Fruit fly (Drosophila melanogaster) whole organism, wandering third instar larva: ENCODE results near the gene CG7772.

Experiments used
- Abd-B ChIP-seq: fragments of >200 bp; optimal IDR thresholded peaks from 2 replicates; lab custom pipeline; 2017; ENCODE audit warnings: missing biosample characterization, missing genetic modification characterization
- CG32264 ChIP-seq: fragments of 200-800 bp; sonication (Bioruptor generic); optimal IDR thresholded peaks from 2 replicates; lab custom pipeline; 2016; ENCODE audit warnings: missing biosample characterization, missing genetic modification characterization
- CG9705 ChIP-seq: fragments of 200-800 bp; sonication (Bioruptor generic); optimal IDR thresholded peaks from 2 replicates; lab custom pipeline; 2018; ENCODE audit warnings: missing biosample characterization, mild to moderate bottlenecking, missing genetic modification characterization
- CrebA ChIP-seq: fragments of 200-800 bp; sonication (Bioruptor generic); optimal IDR thresholded peaks from 2 replicates; lab custom pipeline; 2016; ENCODE audit warnings: missing biosample characterization, mild to moderate bottlenecking, missing genetic modification characterization, borderline replicate concordance
- Dfd ChIP-seq: fragments of >200 bp; optimal IDR thresholded peaks from 2 replicates; lab custom pipeline; 2017; ENCODE audit warnings: missing biosample characterization, missing genetic modification characterization
- Dif ChIP-seq: fragments of 200-275, 200-300 bp; sonication (Bioruptor generic); optimal IDR thresholded peaks from 2 replicates; lab custom pipeline; 2018; ENCODE audit warnings: missing biosample characterization, missing genetic modification characterization; ENCODE audit not compliant: partially characterized antibody
- GATAd ChIP-seq: sonication (Bioruptor generic); optimal IDR thresholded peaks from 2 replicates; lab custom pipeline; 2016; ENCODE audit warnings: missing biosample characterization, missing genetic modification characterization
- HLH106 ChIP-seq: fragments of 200-800 bp; optimal IDR thresholded peaks from 3 replicates; lab custom pipeline; 2019; ENCODE audit warnings: missing biosample characterization, mild to moderate bottlenecking, missing genetic modification characterization, moderate library complexity
- Hr78 ChIP-seq: fragments of >200 bp; optimal IDR thresholded peaks from 2 replicates; lab custom pipeline; 2017; ENCODE audit warnings: missing biosample characterization, missing genetic modification characterization
- Jra ChIP-seq: sonication (Bioruptor generic); optimal IDR thresholded peaks from 2 replicates; lab custom pipeline; 2016; ENCODE audit warnings: missing biosample characterization, missing genetic modification characterization
- Mio ChIP-seq: sonication (Bioruptor generic); optimal IDR thresholded peaks from 2 replicates; lab custom pipeline; 2016; ENCODE audit warnings: missing biosample characterization, missing genetic modification characterization
- Myc ChIP-seq: fragments of >200 bp; optimal IDR thresholded peaks from 2 replicates; lab custom pipeline; 2017
- N ChIP-seq: fragments of >200 bp; optimal IDR thresholded peaks from 2 replicates; lab custom pipeline; 2018; ENCODE audit warnings: missing biosample characterization, missing external identifiers, missing genetic modification characterization
- OdsH ChIP-seq: fragments of 200-800 bp; sonication (Bioruptor generic); optimal IDR thresholded peaks from 2 replicates; lab custom pipeline; 2016; ENCODE audit warnings: missing biosample characterization, mild to moderate bottlenecking, missing genetic modification characterization
- Rel ChIP-seq, 2 experiments: fragments of 200-800 bp; sonication (Bioruptor generic) in 1 of 2; optimal IDR thresholded peaks; 2 replicates in 1 of 2; 3 replicates in 1 of 2; lab custom pipeline; 2016 to 2019; ENCODE audit warnings: mild to moderate bottlenecking in 2 of 2, missing biosample characterization in 2 of 2, missing genetic modification characterization in 2 of 2, moderate library complexity in 1 of 2
- Sp1 ChIP-seq: fragments of 200-800 bp; sonication (Bioruptor generic); optimal IDR thresholded peaks from 3 replicates; lab custom pipeline; 2019; ENCODE audit warnings: missing biosample characterization, mild to moderate bottlenecking, missing genetic modification characterization, moderate library complexity
- Vsx2 ChIP-seq: fragments of 200-300, 225-300 bp; sonication (Bioruptor generic); optimal IDR thresholded peaks from 2 replicates; lab custom pipeline; 2018; ENCODE audit warnings: missing biosample characterization, missing genetic modification characterization; ENCODE audit not compliant: partially characterized antibody
- br ChIP-seq: fragments of 200-800 bp; sonication (Bioruptor generic); optimal IDR thresholded peaks from 2 replicates; lab custom pipeline; 2016; ENCODE audit warnings: missing biosample characterization, missing genetic modification characterization
- brk ChIP-seq: fragments of 200-800 bp; sonication (Bioruptor generic); optimal IDR thresholded peaks from 2 replicates; lab custom pipeline; 2016; ENCODE audit warnings: missing biosample characterization, mild to moderate bottlenecking, missing genetic modification characterization
- dl ChIP-seq, 2 experiments: fragments of 175-275, 200-275 bp in 1 of 2; fragments of 200-275 bp in 1 of 2; sonication (Bioruptor generic); optimal IDR thresholded peaks; lab custom pipeline; 2018; ENCODE audit warnings: mild to moderate bottlenecking in 2 of 2, missing biosample characterization in 2 of 2, missing genetic modification characterization in 2 of 2, moderate library complexity in 2 of 2; ENCODE audit not compliant: partially characterized antibody in 2 of 2, insufficient read depth in 1 of 2
- dmrt93B ChIP-seq: fragments of 200-800 bp; sonication (Bioruptor generic); optimal IDR thresholded peaks from 2 replicates; lab custom pipeline; 2018; ENCODE audit warnings: missing biosample characterization, mild to moderate bottlenecking, missing genetic modification characterization
- dsf ChIP-seq: sonication (Bioruptor generic); optimal IDR thresholded peaks from 2 replicates; lab custom pipeline; 2016; ENCODE audit warnings: missing biosample characterization, missing genetic modification characterization, borderline replicate concordance
- ey ChIP-seq: fragments of 200-800 bp; sonication (Bioruptor generic); optimal IDR thresholded peaks from 2 replicates; lab custom pipeline; 2016; ENCODE audit warnings: missing biosample characterization, missing genetic modification characterization
- foxo ChIP-seq, 2 experiments: fragments of 200-800 bp; sonication (Bioruptor generic); optimal IDR thresholded peaks; 2 replicates in 1 of 2; 3 replicates in 1 of 2; lab custom pipeline; 2016 to 2017; ENCODE audit warnings: missing biosample characterization in 2 of 2, missing genetic modification characterization in 2 of 2
- fru ChIP-seq: fragments of 200-800 bp; sonication (Bioruptor generic); optimal IDR thresholded peaks from 3 replicates; lab custom pipeline; 2016; ENCODE audit warnings: missing biosample characterization, mild to moderate bottlenecking, missing genetic modification characterization
- h ChIP-seq: fragments of 200-800 bp; sonication (Bioruptor generic); optimal IDR thresholded peaks from 3 replicates; lab custom pipeline; 2016; ENCODE audit warnings: missing biosample characterization, mild to moderate bottlenecking, missing genetic modification characterization
- jim ChIP-seq: fragments of 175-275, 200-325 bp; sonication (Bioruptor generic); optimal IDR thresholded peaks from 2 replicates; lab custom pipeline; 2016; ENCODE audit warnings: missing biosample characterization, mild to moderate bottlenecking, missing genetic modification characterization
- lola ChIP-seq: fragments of >200 bp; optimal IDR thresholded peaks from 2 replicates; lab custom pipeline; 2017; ENCODE audit warnings: missing biosample characterization, missing genetic modification characterization
- pan ChIP-seq: fragments of >200 bp; optimal IDR thresholded peaks from 2 replicates; lab custom pipeline; 2017
- psq ChIP-seq: fragments of 200-800 bp; sonication (Bioruptor generic); optimal IDR thresholded peaks from 3 replicates; lab custom pipeline; 2017; ENCODE audit warnings: missing biosample characterization, mild to moderate bottlenecking, missing genetic modification characterization, moderate library complexity
- sage ChIP-seq: fragments of 200-800 bp; sonication (Bioruptor generic); optimal IDR thresholded peaks from 2 replicates; lab custom pipeline; 2016; ENCODE audit warnings: missing biosample characterization, mild to moderate bottlenecking, missing genetic modification characterization
- sv ChIP-seq: fragments of 200-800 bp; sonication (Bioruptor generic); optimal IDR thresholded peaks from 3 replicates; lab custom pipeline; 2016; ENCODE audit warnings: missing biosample characterization, missing genetic modification characterization
- tai ChIP-seq: sonication (Bioruptor generic); optimal IDR thresholded peaks from 2 replicates; lab custom pipeline; 2016; ENCODE audit warnings: missing biosample characterization, missing genetic modification characterization
- usp ChIP-seq: fragments of >200 bp; optimal IDR thresholded peaks from 2 replicates; lab custom pipeline; 2017; ENCODE audit warnings: missing biosample characterization, missing genetic modification characterization
- woc ChIP-seq: sonication (Bioruptor generic); optimal IDR thresholded peaks from 2 replicates; lab custom pipeline; 2016; ENCODE audit warnings: missing biosample characterization, mild to moderate bottlenecking, missing genetic modification characterization

CG7772 gene

dm6 chrX:17885295-17885694, 21.8 kb downstream of the CG7772 start:
- no peak for TF ChIP-seq br (GFP tag; lab: Kevin White, UChicago)
- TF ChIP-seq psq (GFP tag; lab: Kevin White, UChicago), result peak; percentile 13
- TF ChIP-seq, all 38 proteins: peak for 1

DNA sequence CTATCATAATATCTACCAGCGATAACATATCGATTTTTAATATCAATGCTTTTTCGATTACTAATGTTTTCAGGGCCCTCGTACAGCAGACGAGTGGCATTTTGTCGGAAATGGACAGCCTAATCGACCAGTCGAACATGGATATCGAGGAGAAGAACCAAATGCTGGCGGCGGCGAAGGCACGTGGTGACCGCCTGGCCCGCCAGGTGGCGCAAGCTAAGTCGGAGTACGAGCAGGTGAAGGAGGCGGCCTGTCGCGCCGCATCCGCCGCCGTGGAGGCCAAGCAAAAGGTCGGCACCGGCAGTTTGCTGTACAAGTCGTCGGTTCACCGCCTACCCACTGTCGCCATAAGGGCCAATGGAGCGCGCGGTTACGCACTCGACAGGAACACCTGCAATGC, 22.5 kb downstream of the CG7772 start:
- TF ChIP-seq OdsH (GFP tag; lab: Kevin White, UChicago) (no peak), dmrt93B (GFP tag; lab: Kevin White, UChicago) (no peak), tai (no peak), usp (no peak)

dm6 chrX:17883418-17883817, 23.6 kb downstream of the CG7772 start, which contains the start of gene CG12985:
TSS of gene CG12985 (plus strand) at chrX:17883718.
- TF ChIP-seq sage (GFP tag; lab: Kevin White, UChicago), result no peak
- TF ChIP-seq CrebA (GFP tag; lab: Kevin White, UChicago), result no peak
- no peak for TF ChIP-seq CG9705
- TF ChIP-seq psq (GFP tag; lab: Kevin White, UChicago), result no peak
- no peak for TF ChIP-seq Sp1 (GFP tag; lab: Kevin White, UChicago)
- TF ChIP-seq Rel (GFP tag; optimal IDR thresholded peaks at IDR 0.05; lab: Kevin White, UChicago), result no peak
- no peak for TF ChIP-seq Rel (tag; optimal IDR thresholded peaks at IDR 0.05; lab: Kevin White, UChicago)
- TF ChIP-seq Dfd (GFP tag; lab: Kevin White, UChicago), result no peak
- TF ChIP-seq Dif (GFP tag; lab: Kevin White, UChicago), result no peak
- no peak for TF ChIP-seq HLH106 (tag; lab: Kevin White, UChicago)
- no peak for TF ChIP-seq Abd-B (GFP tag; lab: Kevin White, UChicago)
- no peak for TF ChIP-seq Mio (GFP tag; lab: Kevin White, UChicago)
- no peak for TF ChIP-seq dsf (GFP tag; lab: Kevin White, UChicago)
- no peak for TF ChIP-seq usp
- no peak for TF ChIP-seq GATAd (GFP tag; lab: Kevin White, UChicago)
- TF ChIP-seq dmrt93B (GFP tag; lab: Kevin White, UChicago), result no peak
- no peak for TF ChIP-seq jim (GFP tag; lab: Kevin White, UChicago)
- TF ChIP-seq foxo (GFP tag; optimal IDR thresholded peaks at IDR 0.05; lab: Kevin White, UChicago), result no peak

dm6 chrX:17882769-17883168, 24.3 kb downstream of the CG7772 start:
- TF ChIP-seq foxo (GFP tag; optimal IDR thresholded peaks at IDR 0.05; lab: Kevin White, UChicago), result no peak
- no peak for TF ChIP-seq Dfd (GFP tag; lab: Kevin White, UChicago)
- no peak for TF ChIP-seq h (GFP tag; lab: Kevin White, UChicago)

DNA sequence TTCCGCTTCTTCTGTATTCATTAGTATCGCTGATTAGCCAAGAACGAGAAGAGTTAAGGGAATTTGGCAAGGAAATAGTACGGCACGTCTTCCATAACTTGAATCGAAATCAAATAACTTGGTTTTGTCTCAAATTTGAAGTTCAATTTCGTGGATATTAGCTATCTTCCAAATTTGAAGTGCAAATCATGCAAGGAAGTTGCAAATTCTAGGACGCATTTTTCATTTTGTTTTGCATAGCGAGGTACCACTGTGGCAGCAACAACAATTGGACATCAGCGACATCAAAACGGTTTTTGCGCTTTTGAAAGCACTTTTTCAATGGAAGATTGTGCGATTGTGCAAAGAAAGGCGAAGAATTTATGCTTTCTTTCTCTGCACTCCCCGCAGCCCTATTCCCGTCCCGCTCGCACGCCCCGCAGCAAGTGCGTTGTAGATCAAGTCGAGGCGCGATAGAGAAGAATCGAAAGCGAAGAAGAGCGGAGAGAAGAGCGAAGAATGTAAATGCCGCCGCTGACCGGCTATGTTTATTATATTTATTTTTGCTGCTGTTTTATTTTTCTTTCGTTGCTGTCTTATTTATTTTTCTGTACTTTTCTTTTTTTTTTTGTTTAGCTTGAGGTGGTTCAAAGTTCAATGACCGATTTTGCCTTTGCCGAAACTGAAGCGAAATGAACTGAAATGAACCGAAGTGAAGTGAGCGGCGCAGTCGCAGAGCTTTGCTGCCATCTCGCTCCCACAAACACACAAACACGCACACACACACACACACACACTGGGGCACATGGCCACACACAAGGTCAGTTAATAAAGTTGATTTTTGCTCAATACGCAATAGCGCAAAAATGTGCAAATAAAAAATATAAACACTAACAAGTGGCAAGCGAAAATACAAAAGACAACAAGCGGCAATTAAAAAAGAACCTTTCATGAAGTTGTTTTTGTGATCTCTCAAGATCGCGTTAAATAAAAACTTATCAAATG, 25.6 kb downstream of the CG7772 start:
- TF ChIP-seq dsf (GFP tag; lab: Kevin White, UChicago) (no peak), CrebA (GFP tag; lab: Kevin White, UChicago) (peak; percentile 38), Sp1 (GFP tag; lab: Kevin White, UChicago) (peak; percentile 35), CG32264 (GFP tag; lab: Kevin White, UChicago) (no peak), pan (no peak), sv (GFP tag; lab: Kevin White, UChicago) (no peak), fru (peak; percentile 80), Hr78 (no peak), usp (no peak), woc (GFP tag; lab: Kevin White, UChicago) (peak; percentile 19), psq (GFP tag; lab: Kevin White, UChicago) (peak; percentile 70), sage (GFP tag; lab: Kevin White, UChicago) (peak; percentile 1), Abd-B (GFP tag; lab: Kevin White, UChicago) (no peak), tai (peak; percentile 38), brk (GFP tag; lab: Kevin White, UChicago) (no peak), dl (GFP tag; optimal IDR thresholded peaks at IDR 0.05; lab: Kevin White, UChicago; ENCODE audit: insufficient read depth in 1 of 2, partially characterized antibody in 2 of 2) (no peak), foxo (GFP tag; optimal IDR thresholded peaks at IDR 0.05; lab: Kevin White, UChicago) (peak in 1 of 2 experiments; percentile 89), HLH106 (tag; lab: Kevin White, UChicago) (peak; percentile 78), Dif (GFP tag; lab: Kevin White, UChicago) (no peak), ey (GFP tag; lab: Kevin White, UChicago) (peak; percentile 85), jim (GFP tag; lab: Kevin White, UChicago) (no peak), br (GFP tag; lab: Kevin White, UChicago) (peak; percentile 74), Vsx2 (GFP tag; lab: Kevin White, UChicago) (peak; percentile 5), lola (GFP tag; lab: Kevin White, UChicago) (no peak), Jra (GFP tag; lab: Kevin White, UChicago) (no peak), N (GFP tag; lab: Kevin White, UChicago) (no peak), OdsH (GFP tag; lab: Kevin White, UChicago) (peak; percentile 47), CG9705 (peak; percentile 24), Rel (GFP tag; optimal IDR thresholded peaks at IDR 0.05; lab: Kevin White, UChicago) (peak; percentile 9), Rel (tag; optimal IDR thresholded peaks at IDR 0.05; lab: Kevin White, UChicago) (peak; percentile 28), dmrt93B (GFP tag; lab: Kevin White, UChicago) (peak; percentile 39), GATAd (GFP tag; lab: Kevin White, UChicago) (no peak), Dfd (GFP tag; lab: Kevin White, UChicago) (peak; percentile 64), Myc (lab: Kevin White, UChicago) (no peak)
